Fruit fly (Drosophila melanogaster) whole organism, pupa: ENCODE data around the gene ND-13A.

Experiments
- CG10348 ChIP-seq: fragments of 200-800 bp; sonication (Bioruptor generic); IDR thresholded peaks from 2 replicates; pipeline ENCODE4 v1.3.6; 2022; ENCODE audit warnings: missing biosample characterization, missing genetic modification characterization
- CG12605 ChIP-seq: fragments of 200-800 bp; sonication (Bioruptor generic); IDR thresholded peaks from 2 replicates; pipeline ENCODE4 v1.3.6; 2022; ENCODE audit warnings: missing biosample characterization, missing genetic modification characterization
- CG13204 ChIP-seq: fragments of 200-800 bp; sonication (Bioruptor generic); optimal IDR thresholded peaks from 2 replicates; lab custom pipeline; 2018; ENCODE audit warnings: missing biosample characterization, mild to moderate bottlenecking, missing genetic modification characterization, moderate library complexity
- CG14655 ChIP-seq: fragments of 200-800 bp; sonication (Bioruptor generic); optimal IDR thresholded peaks from 3 replicates; lab custom pipeline; 2017; ENCODE audit warnings: mild to moderate bottlenecking, missing biosample characterization, missing genetic modification reagents, missing genetic modification characterization
- CG15710 ChIP-seq: fragments of 200-800 bp; sonication (Bioruptor generic); optimal IDR thresholded peaks from 2 replicates; lab custom pipeline; 2018; ENCODE audit warnings: missing biosample characterization, mild to moderate bottlenecking, missing genetic modification characterization, moderate library complexity
- CG17806 ChIP-seq: fragments of 200-800 bp; sonication (Bioruptor generic); optimal IDR thresholded peaks from 2 replicates; lab custom pipeline; 2018; ENCODE audit warnings: missing biosample characterization, mild to moderate bottlenecking, missing genetic modification characterization, moderate library complexity
- CG32121 ChIP-seq: fragments of 200-800 bp; sonication (Bioruptor generic); IDR thresholded peaks from 2 replicates; pipeline ENCODE4 v1.3.6; 2022; ENCODE audit warnings: missing biosample characterization, missing genetic modification characterization
- CG34367 ChIP-seq: fragments of 200-800 bp; sonication (Bioruptor generic); optimal IDR thresholded peaks from 2 replicates; lab custom pipeline; 2018; ENCODE audit warnings: missing biosample characterization, mild to moderate bottlenecking, missing genetic modification characterization
- CG4496 ChIP-seq: fragments of 200-800 bp; sonication (Bioruptor generic); IDR thresholded peaks from 3 replicates; pipeline ENCODE4 v1.3.6; 2022; ENCODE audit warnings: missing biosample characterization, missing genetic modification characterization
- CG8159 ChIP-seq: fragments of 200-800 bp; sonication (Bioruptor generic); optimal IDR thresholded peaks from 3 replicates; lab custom pipeline; 2018; ENCODE audit warnings: missing biosample characterization, mild to moderate bottlenecking, missing genetic modification characterization, moderate library complexity
- CG8301 ChIP-seq: fragments of 200-800 bp; sonication (Bioruptor generic); optimal IDR thresholded peaks from 2 replicates; lab custom pipeline; 2018; ENCODE audit warnings: missing biosample characterization, mild to moderate bottlenecking, missing genetic modification characterization
- CG9948 ChIP-seq: fragments of 200-800 bp; sonication (Bioruptor generic); optimal IDR thresholded peaks from 2 replicates; lab custom pipeline; 2018; ENCODE audit warnings: missing biosample characterization, mild to moderate bottlenecking, missing genetic modification characterization, moderate library complexity
- D1 ChIP-seq: fragments of 200-800 bp; sonication (Bioruptor generic); optimal IDR thresholded peaks from 2 replicates; lab custom pipeline; 2018; ENCODE audit warnings: missing biosample characterization, mild to moderate bottlenecking, missing genetic modification characterization, moderate library complexity
- EcR ChIP-seq: fragments of 200-800 bp; sonication (Bioruptor generic); optimal IDR thresholded peaks from 3 replicates; lab custom pipeline; 2019; ENCODE audit warnings: missing biosample characterization, missing genetic modification characterization, mild to moderate bottlenecking, moderate library complexity, missing genetic modification reagents
- Ets98B ChIP-seq: fragments of 200-800 bp; sonication (Bioruptor generic); IDR thresholded peaks from 2 replicates; pipeline ENCODE4 v1.3.6; 2022; ENCODE audit warnings: missing biosample characterization, missing genetic modification characterization
- Pif1A ChIP-seq: fragments of 200-800 bp; sonication (Bioruptor generic); optimal IDR thresholded peaks from 3 replicates; lab custom pipeline; 2016; ENCODE audit warnings: missing biosample characterization, missing genetic modification characterization
- Pif1B ChIP-seq: fragments of 200-800 bp; sonication (Bioruptor generic); optimal IDR thresholded peaks from 3 replicates; lab custom pipeline; 2016; ENCODE audit warnings: missing biosample characterization, missing genetic modification characterization
- Snoo ChIP-seq: fragments of 200-800 bp; sonication (Bioruptor generic); optimal IDR thresholded peaks from 3 replicates; lab custom pipeline; 2017; ENCODE audit warnings: missing biosample characterization, mild to moderate bottlenecking, missing genetic modification characterization, inconsistent platforms
- fd96Ca ChIP-seq: fragments of 200-800 bp; sonication (Bioruptor generic); IDR thresholded peaks from 3 replicates; pipeline ENCODE4 v1.3.6; 2022; ENCODE audit warnings: missing biosample characterization, missing genetic modification characterization
- gl ChIP-seq: fragments of 200-800 bp; sonication (Bioruptor generic); optimal IDR thresholded peaks from 2 replicates; lab custom pipeline; 2018; ENCODE audit warnings: missing biosample characterization, mild to moderate bottlenecking, missing genetic modification characterization
- rn ChIP-seq: fragments of 200-800 bp; sonication (Bioruptor generic); IDR thresholded peaks from 2 replicates; pipeline ENCODE4 v1.3.6; 2022; ENCODE audit warnings: missing biosample characterization, missing genetic modification characterization

ND-13A gene

dm6 chr2L:5099790-5100360 is at the start of gene ND-13A:
Gene ND-13A, minus strand, starts transcription at chr2L:5100288.
- peak; percentile 39; the same call in 1 of the 3 replicates for TF ChIP-seq CG4496
- TF ChIP-seq Snoo (tag; lab: Kevin White, UChicago): no peak
- TF ChIP-seq, all 21 proteins: peak for 1

dm6 chr2L:5149630-5150255 is 49.7 kb upstream of the ND-13A start:
- no peak for TF ChIP-seq CG8159
- TF ChIP-seq CG32121 (GFP tag; lab: Robert Waterston, UW): peak; percentile 20; the same call in 1 of the 2 replicates

- TF ChIP-seq CG8159 (no peak), CG8301 (tag; lab: Kevin White, UChicago) (no peak), CG14655 (GFP tag; lab: Kevin White, UChicago) (no peak), D1 (tag; lab: Kevin White, UChicago) (no peak), CG4496 (no peak), fd96Ca (GFP tag; lab: Robert Waterston, UW) (no peak), CG12605 (GFP tag; lab: Robert Waterston, UW) (no peak), EcR (GFP tag; lab: Kevin White, UChicago) (no peak), CG32121 (GFP tag; lab: Robert Waterston, UW) (no peak), Snoo (tag; lab: Kevin White, UChicago) (no peak), rn (GFP tag; lab: Robert Waterston, UW) (no peak), CG13204 (GFP tag; lab: Kevin White, UChicago) (no peak), Pif1A (GFP tag; lab: Kevin White, UChicago) (no peak), CG15710 (tag; lab: Kevin White, UChicago) (no peak), Pif1B (GFP tag; lab: Kevin White, UChicago) (no peak), Ets98B (GFP tag; lab: Robert Waterston, UW) (no peak), gl (no peak), CG10348 (GFP tag; lab: Robert Waterston, UW) (no peak)
- TF ChIP-seq, all 21 proteins: peak for 0
These were observed 47.8 kb upstream of the ND-13A start for dm6 chr2L:5147876-5148275.

- TF ChIP-seq EcR (GFP tag; lab: Kevin White, UChicago) (no peak), D1 (tag; lab: Kevin White, UChicago) (no peak), CG13204 (GFP tag; lab: Kevin White, UChicago) (no peak), gl (no peak), Pif1A (GFP tag; lab: Kevin White, UChicago) (no peak), CG15710 (tag; lab: Kevin White, UChicago) (no peak), CG10348 (GFP tag; lab: Robert Waterston, UW) (no peak), CG34367 (no peak), CG17806 (tag; lab: Kevin White, UChicago) (no peak)
These were observed 47.2 kb upstream of the ND-13A start for dm6 chr2L:5147188-5147855.

dm6 chr2L:5145247-5146197 is 45.4 kb upstream of the ND-13A start:
- TF ChIP-seq CG12605 (GFP tag; lab: Robert Waterston, UW) (peak; percentile 94), CG8159 (peak; percentile 98), Snoo (tag; lab: Kevin White, UChicago) (peak; percentile 95), CG14655 (GFP tag; lab: Kevin White, UChicago) (peak; percentile 94), CG9948 (peak; percentile 97), Pif1A (GFP tag; lab: Kevin White, UChicago) (peak; percentile 77), CG32121 (GFP tag; lab: Robert Waterston, UW) (peak; percentile 97), CG10348 (GFP tag; lab: Robert Waterston, UW) (peak; percentile 85), Ets98B (GFP tag; lab: Robert Waterston, UW) (peak; percentile 83), Pif1B (GFP tag; lab: Kevin White, UChicago) (peak; percentile 76), CG13204 (GFP tag; lab: Kevin White, UChicago) (peak; percentile 83), CG17806 (tag; lab: Kevin White, UChicago) (peak; percentile 96), fd96Ca (GFP tag; lab: Robert Waterston, UW) (peak; percentile 50; the same call in 1 of the 3 replicates), CG15710 (tag; lab: Kevin White, UChicago) (peak; percentile 98), EcR (GFP tag; lab: Kevin White, UChicago) (peak; percentile 31), gl (peak; percentile 49), CG34367 (peak; percentile 93), rn (GFP tag; lab: Robert Waterston, UW) (peak; percentile 92), D1 (tag; lab: Kevin White, UChicago) (peak; percentile 97), CG8301 (tag; lab: Kevin White, UChicago) (peak; percentile 84), CG4496 (peak; percentile 91)
- TF ChIP-seq, all 21 proteins: peak for 21
